Worm (Caenorhabditis elegans) whole organism, early embryonic: ENCODE data around the gene best-12.

Experiments
- B0310.2 ChIP-seq: sonication (generic microtip); optimal IDR thresholded peaks from 2 replicates; lab custom pipeline; 2016; ENCODE audit warnings: mild to moderate bottlenecking, missing genetic modification characterization, missing compliant biosample characterization
- F13C5.2 ChIP-seq: sonication (generic microtip); optimal IDR thresholded peaks from 2 replicates; lab custom pipeline; 2017; ENCODE audit warnings: mild to moderate bottlenecking, missing genetic modification characterization, inconsistent platforms, missing compliant biosample characterization
- aly-1 ChIP-seq: sonication (generic microtip); optimal IDR thresholded peaks from 2 replicates; lab custom pipeline; 2016; ENCODE audit warnings: missing genetic modification characterization, missing compliant biosample characterization
- ama-1 ChIP-seq: fragments of 150-350 bp; optimal IDR thresholded peaks from 2 replicates; lab custom pipeline; 2014
- ceh-13 ChIP-seq: fragments of 200-800 bp; sonication (Bioruptor generic); optimal IDR thresholded peaks from 2 replicates; lab custom pipeline; 2018; ENCODE audit warnings: mild to moderate bottlenecking, missing genetic modification characterization, missing compliant biosample characterization
- ceh-36 ChIP-seq: sonication (generic microtip); optimal IDR thresholded peaks from 2 replicates; lab custom pipeline; 2016; ENCODE audit warnings: missing genetic modification characterization, inconsistent platforms, missing compliant biosample characterization
- ets-7 ChIP-seq: sonication (generic microtip); optimal IDR thresholded peaks from 2 replicates; lab custom pipeline; 2016; ENCODE audit warnings: missing genotype, missing genetic modification characterization, missing compliant biosample characterization
- flt-1 ChIP-seq: fragments of 200-800 bp; sonication (Bioruptor generic); IDR thresholded peaks from 2 replicates; pipeline ENCODE4 v1.3.6; 2022; ENCODE audit warnings: missing genetic modification characterization, missing compliant biosample characterization
- hmbx-1 ChIP-seq: sonication (generic microtip); optimal IDR thresholded peaks from 2 replicates; lab custom pipeline; 2016; ENCODE audit warnings: mild to moderate bottlenecking, missing genetic modification characterization, missing compliant biosample characterization
- hmg-4 ChIP-seq: fragments of 200-800 bp; sonication (Bioruptor generic); optimal IDR thresholded peaks from 2 replicates; lab custom pipeline; 2018; ENCODE audit warnings: mild to moderate bottlenecking, missing genetic modification characterization, missing compliant biosample characterization
- hnd-1 ChIP-seq: sonication (generic microtip); optimal IDR thresholded peaks from 2 replicates; lab custom pipeline; 2016; ENCODE audit warnings: missing genetic modification characterization, missing compliant biosample characterization
- pes-1 ChIP-seq: fragments of 200-800 bp; sonication (Bioruptor generic); IDR thresholded peaks from 2 replicates; pipeline ENCODE4 v1.3.6; 2022; ENCODE audit warnings: missing genetic modification reagents, missing genetic modification characterization, missing compliant biosample characterization
- scrt-1 ChIP-seq: fragments of 200-800 bp; sonication (Bioruptor generic); IDR thresholded peaks from 2 replicates; pipeline ENCODE4 v1.3.6; 2022; ENCODE audit warnings: missing genetic modification characterization, missing compliant biosample characterization
- sea-1 ChIP-seq: fragments of 200-800 bp; sonication (Bioruptor generic); conservative IDR thresholded peaks from 2 replicates; pipeline ENCODE4 v1.3.6; 2022; ENCODE audit warnings: missing genetic modification characterization, missing compliant biosample characterization
- tbx-11 ChIP-seq: fragments of 200-800 bp; sonication (Bioruptor generic); IDR thresholded peaks from 2 replicates; pipeline ENCODE4 v1.3.6; 2022; ENCODE audit warnings: missing genetic modification characterization, missing compliant biosample characterization
- tbx-37 ChIP-seq: fragments of 200-800 bp; sonication (Bioruptor generic); conservative IDR thresholded peaks from 2 replicates; pipeline ENCODE4 v1.3.6; 2022; ENCODE audit warnings: missing genetic modification reagents, missing genetic modification characterization, missing compliant biosample characterization
- tra-4 ChIP-seq: sonication (generic microtip); optimal IDR thresholded peaks from 2 replicates; lab custom pipeline; 2017; ENCODE audit warnings: missing genetic modification characterization, missing compliant biosample characterization

best-12 gene

DNA sequence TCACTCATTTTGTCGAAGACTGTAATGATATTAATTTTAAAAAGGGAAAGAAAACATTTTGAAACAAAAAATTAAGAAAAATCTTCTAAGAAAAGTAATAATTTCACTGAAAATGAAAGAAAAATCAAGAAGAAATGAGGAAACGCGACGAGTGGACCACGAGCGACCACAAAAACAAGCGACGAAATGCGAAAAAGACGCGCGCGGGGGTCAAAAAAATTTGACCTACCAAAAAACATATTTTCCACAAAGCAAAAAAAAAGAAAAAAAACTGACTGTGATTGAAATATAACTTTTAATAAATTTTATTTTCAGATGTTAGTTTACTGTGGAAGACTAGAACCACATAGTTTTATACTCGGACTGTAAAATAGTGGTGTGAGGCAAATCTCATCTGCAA is 9.6 kb downstream of the best-12 start, which contains the start of gene F14H3.6:
Gene F14H3.6, minus strand, starts transcription at position 22 of the 400 bp plus-strand sequence.
- TF ChIP-seq aly-1 (no peak), ama-1 (lab: Kevin White, UChicago) (no peak), tbx-37 (GFP tag; lab: Robert Waterston, UW) (no peak), flt-1 (GFP tag; lab: Robert Waterston, UW) (no peak), hnd-1 (no peak), ets-7 (tag; lab: Kevin White, UChicago) (no peak), scrt-1 (no peak), pes-1 (no peak)

DNA sequence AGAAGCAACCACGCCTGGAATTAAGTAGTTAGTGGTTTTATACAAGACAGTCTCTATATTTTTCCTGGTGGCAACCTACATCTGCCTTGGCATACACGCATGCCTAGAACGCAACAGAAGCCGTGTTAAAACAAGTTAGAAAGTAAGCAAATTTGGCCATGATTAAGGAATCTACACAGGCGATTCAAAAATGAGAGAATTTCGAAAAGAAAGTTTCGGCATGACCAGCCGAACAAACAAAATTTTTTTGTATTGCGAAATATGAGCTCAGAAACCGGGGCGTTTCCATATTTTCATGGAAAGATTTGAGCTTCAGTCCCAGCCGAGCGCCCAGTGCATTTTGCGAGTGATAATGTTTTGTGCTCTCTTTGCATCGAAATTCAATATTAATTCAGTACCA is 10.9 kb downstream of the best-12 start, which contains the start of gene F14H3.15:
Gene F14H3.15, minus strand, starts transcription at position 101 of the 400 bp plus-strand sequence.
- TF ChIP-seq sea-1 (GFP tag; lab: Robert Waterston, UW) (no peak), tbx-37 (GFP tag; lab: Robert Waterston, UW) (no peak), pes-1 (no peak), hmg-4 (no peak), flt-1 (GFP tag; lab: Robert Waterston, UW) (no peak), ets-7 (tag; lab: Kevin White, UChicago) (no peak), tbx-11 (GFP tag; lab: Robert Waterston, UW) (no peak), scrt-1 (no peak), B0310.2 (tag; lab: Kevin White, UChicago) (no peak), hnd-1 (no peak), ceh-36 (tag; lab: Kevin White, UChicago) (no peak), F13C5.2 (no peak), ama-1 (lab: Kevin White, UChicago) (no peak), tra-4 (tag; lab: Kevin White, UChicago) (no peak)

DNA sequence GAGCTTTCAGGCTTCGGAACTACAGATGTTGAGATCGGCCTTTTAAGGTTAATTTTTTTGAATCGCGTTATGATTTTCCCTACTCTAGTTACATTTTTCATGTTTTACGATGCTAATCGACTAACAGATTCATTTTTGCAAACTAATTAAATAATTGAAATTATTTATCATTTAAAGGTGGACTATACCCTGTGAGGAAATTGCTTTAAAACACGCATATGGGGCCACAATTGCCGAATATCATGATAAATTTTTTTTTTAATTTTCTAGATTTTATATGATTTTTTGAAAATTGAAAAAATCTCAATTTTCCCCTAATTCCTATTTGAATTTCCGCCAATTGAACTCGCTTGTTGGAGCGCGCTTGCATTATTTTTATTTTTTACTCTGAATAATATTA is 12.7 kb downstream of the best-12 start, which contains the start of gene fbxa-100:
Gene fbxa-100, minus strand, starts transcription at position 101 of the 400 bp plus-strand sequence.
- TF ChIP-seq tra-4 (tag; lab: Kevin White, UChicago) (no peak), aly-1 (no peak), tbx-11 (GFP tag; lab: Robert Waterston, UW) (no peak), hmg-4 (no peak), hmbx-1 (tag; lab: Kevin White, UChicago) (no peak), hnd-1 (no peak), pes-1 (no peak), sea-1 (GFP tag; lab: Robert Waterston, UW) (no peak), tbx-37 (GFP tag; lab: Robert Waterston, UW) (no peak), flt-1 (GFP tag; lab: Robert Waterston, UW) (no peak), ceh-36 (tag; lab: Kevin White, UChicago) (no peak), B0310.2 (tag; lab: Kevin White, UChicago) (no peak), ceh-13 (GFP tag; lab: Kevin White, UChicago) (no peak), scrt-1 (no peak), ets-7 (tag; lab: Kevin White, UChicago) (no peak), F13C5.2 (no peak), ama-1 (lab: Kevin White, UChicago) (no peak)

DNA sequence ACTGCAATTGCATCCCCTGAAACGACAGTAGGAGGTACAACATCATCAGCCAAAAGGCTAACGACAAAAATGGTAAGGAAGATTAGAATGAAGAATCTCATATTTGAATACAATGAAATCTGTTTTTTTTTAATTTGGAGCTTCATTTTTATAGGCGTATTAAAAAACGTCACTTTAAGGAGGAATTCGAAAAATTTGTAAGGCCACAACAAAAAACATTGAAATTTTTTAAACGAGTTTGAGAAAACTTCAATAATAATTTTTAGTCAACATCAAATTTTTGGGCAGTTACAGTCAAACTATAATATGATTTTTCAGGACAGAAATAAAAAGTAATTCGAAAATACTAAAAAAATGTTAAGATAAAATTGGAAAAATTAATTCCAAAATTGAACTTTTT is 13.5 kb downstream of the best-12 start, which contains the start of gene F14H3.14:
Gene F14H3.14, minus strand, starts transcription at position 101 of the 400 bp plus-strand sequence.
- TF ChIP-seq ets-7 (tag; lab: Kevin White, UChicago) (no peak), hnd-1 (no peak), tbx-11 (GFP tag; lab: Robert Waterston, UW) (no peak), hmg-4 (no peak), scrt-1 (no peak), pes-1 (no peak), flt-1 (GFP tag; lab: Robert Waterston, UW) (no peak), ceh-36 (tag; lab: Kevin White, UChicago) (no peak), tbx-37 (GFP tag; lab: Robert Waterston, UW) (no peak), F13C5.2 (no peak), ama-1 (lab: Kevin White, UChicago) (no peak), hmbx-1 (tag; lab: Kevin White, UChicago) (no peak), tra-4 (tag; lab: Kevin White, UChicago) (no peak), ceh-13 (GFP tag; lab: Kevin White, UChicago) (no peak), aly-1 (no peak)

DNA sequence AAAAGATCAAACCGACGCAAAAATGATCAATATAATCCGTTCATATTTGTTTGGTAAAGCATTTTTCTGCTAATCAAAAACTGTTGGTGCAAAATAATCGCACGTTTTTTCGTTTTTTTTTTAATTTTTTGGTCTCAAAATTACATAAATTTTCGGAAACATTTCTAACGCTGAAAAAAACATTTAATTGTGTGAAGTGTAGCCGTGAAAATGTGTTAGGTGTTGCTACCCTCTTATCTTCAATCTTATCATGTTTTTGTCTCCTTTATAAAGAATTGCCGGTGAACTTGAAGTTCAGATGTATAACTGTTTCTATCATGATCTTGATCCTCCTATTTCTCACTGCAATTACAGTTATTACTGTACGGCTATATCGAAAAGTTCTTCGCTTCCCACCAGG is 19.7 kb downstream of the best-12 start, which contains the start of gene cyp-35D1:
Gene cyp-35D1, plus strand, starts transcription at position 301 of the 400 bp plus-strand sequence.
- TF ChIP-seq sea-1 (GFP tag; lab: Robert Waterston, UW) = no peak
- TF ChIP-seq scrt-1 = no peak
- no peak for TF ChIP-seq aly-1
- TF ChIP-seq hnd-1 = no peak
- TF ChIP-seq pes-1 = no peak
- TF ChIP-seq tbx-11 (GFP tag; lab: Robert Waterston, UW) = no peak
- TF ChIP-seq hmbx-1 (tag; lab: Kevin White, UChicago) = no peak

DNA sequence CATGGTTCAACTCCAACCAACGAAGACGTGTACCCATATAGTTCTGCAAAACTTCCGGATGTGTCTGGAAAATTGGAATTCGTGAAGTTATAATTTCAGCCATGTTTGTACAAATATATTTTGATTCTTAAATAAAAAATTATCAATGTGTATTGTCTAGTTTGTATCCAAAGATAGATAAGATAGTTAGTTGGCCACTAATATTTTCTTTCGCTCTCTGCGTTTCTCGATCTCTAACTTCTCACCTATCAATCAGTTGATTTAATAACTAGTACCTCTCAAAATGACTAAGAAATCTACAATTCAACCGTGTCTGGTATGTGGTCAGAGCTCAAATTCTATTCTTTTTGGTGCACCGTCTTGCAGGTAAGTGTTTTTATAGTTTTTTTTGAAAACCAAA is 21.9 kb downstream of the best-12 start, which contains the start of gene nhr-176:
Gene nhr-176, plus strand, starts transcription at position 159 of the 400 bp plus-strand sequence.
- no peak for TF ChIP-seq hmg-4
- no peak for TF ChIP-seq ceh-36 (tag; lab: Kevin White, UChicago)
- no peak for TF ChIP-seq tbx-37 (GFP tag; lab: Robert Waterston, UW)
- TF ChIP-seq pes-1 = no peak
- TF ChIP-seq ama-1 (lab: Kevin White, UChicago) = no peak
- no peak for TF ChIP-seq hnd-1
- no peak for TF ChIP-seq sea-1 (GFP tag; lab: Robert Waterston, UW)
- TF ChIP-seq ceh-13 (GFP tag; lab: Kevin White, UChicago) = no peak
- no peak for TF ChIP-seq tbx-11 (GFP tag; lab: Robert Waterston, UW)
- TF ChIP-seq F13C5.2 = no peak
- no peak for TF ChIP-seq flt-1 (GFP tag; lab: Robert Waterston, UW)
- no peak for TF ChIP-seq hmbx-1 (tag; lab: Kevin White, UChicago)
- TF ChIP-seq tra-4 (tag; lab: Kevin White, UChicago) = no peak
- no peak for TF ChIP-seq scrt-1
- TF ChIP-seq ets-7 (tag; lab: Kevin White, UChicago) = no peak
- TF ChIP-seq B0310.2 (tag; lab: Kevin White, UChicago) = no peak
- no peak for TF ChIP-seq aly-1

DNA sequence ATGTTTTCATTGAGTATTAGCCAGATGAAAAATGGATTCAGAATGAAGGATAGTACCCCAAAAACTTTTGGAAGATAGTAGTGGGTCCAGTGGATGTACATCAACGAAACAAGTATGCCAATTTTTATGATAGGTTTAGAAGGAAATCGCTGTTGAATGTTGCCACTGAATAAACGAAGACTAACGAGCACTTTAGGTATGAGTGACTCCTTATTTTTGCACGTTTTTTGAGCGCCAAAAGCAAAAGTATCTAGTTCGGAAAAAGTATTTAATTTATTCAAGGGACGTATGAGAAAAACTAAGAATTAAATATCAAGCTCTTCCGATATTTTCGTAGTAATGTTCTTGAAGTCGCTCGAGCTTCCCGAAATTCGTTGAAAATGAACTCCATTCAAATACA is 24.6 kb downstream of the best-12 start, which contains the start of gene srj-10:
Gene srj-10, minus strand, starts transcription at position 101 of the 400 bp plus-strand sequence.
- TF ChIP-seq B0310.2 (tag; lab: Kevin White, UChicago) = no peak
